Fruit fly (Drosophila melanogaster): ENCODE data around the gene nan.

DNA sequence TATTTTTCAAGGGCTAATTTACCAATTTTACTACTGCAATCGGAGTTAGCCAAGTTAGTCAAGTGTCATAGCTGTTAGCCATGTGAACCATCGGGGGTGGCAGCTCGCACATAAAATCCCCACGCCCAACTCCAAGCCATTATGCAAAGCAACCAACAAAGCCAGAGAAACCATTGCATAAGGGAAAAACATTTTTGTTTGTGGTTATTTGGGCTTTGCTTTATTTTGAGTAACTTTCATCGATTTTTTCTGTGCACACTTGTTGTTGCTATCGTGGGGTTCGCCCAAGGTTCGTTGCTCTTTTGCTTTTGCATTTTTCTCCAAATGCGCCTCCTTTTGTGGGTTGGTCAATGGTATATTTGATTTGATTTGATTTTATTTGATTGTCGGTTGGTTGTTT, 8.8 kb upstream of the nan start:
- TF ChIP-seq CG8478 (optimal IDR thresholded peaks at IDR 0.05) (no peak), CTCF (optimal IDR thresholded peaks at IDR 0.05) (no peak)
